Worm (Caenorhabditis elegans) whole organism, L4/young adult: Measurements from ENCODE around the gene htas-1.

Source experiments
- W03F9.2 ChIP-seq: fragments of 150-350 bp; optimal IDR thresholded peaks from 2 replicates; lab custom pipeline; 2014; ENCODE audit warnings: missing biosample characterization, missing genetic modification characterization
- dao-5 ChIP-seq: sonication (generic microtip); optimal IDR thresholded peaks from 2 replicates; lab custom pipeline; 2016; ENCODE audit warnings: missing genotype, missing genetic modification characterization, moderate library complexity, missing compliant biosample characterization
- him-1 ChIP-seq: sonication (generic microtip); optimal IDR thresholded peaks from 2 replicates; lab custom pipeline; 2016; ENCODE audit warnings: missing genotype, missing genetic modification reagents, missing genetic modification characterization, missing compliant biosample characterization

ce11 chrIV:9709887-9710286, 26.6 kb upstream of the htas-1 start, which contains the start of gene nhr-38:
- TF ChIP-seq W03F9.2, result no peak
- no peak for TF ChIP-seq him-1
- TF ChIP-seq dao-5 (tag; lab: Kevin White, UChicago), result no peak
